Worm (Caenorhabditis elegans) whole organism, L4 larva: ENCODE data around the gene rol-8.

Experiments
- Y75B8A.6 ChIP-seq: fragments of 200-800 bp; sonication (Bioruptor generic); IDR thresholded peaks from 2 replicates; pipeline ENCODE4 v1.3.6; 2022; ENCODE audit warnings: missing genetic modification reagents, missing genetic modification characterization, missing compliant biosample characterization
- ces-1 ChIP-seq: fragments of 150-350 bp; sonication (generic microtip); optimal IDR thresholded peaks from 4 replicates; lab custom pipeline; 2014; ENCODE audit warnings: missing biosample characterization, missing genetic modification reagents, missing genetic modification characterization
- daf-8 ChIP-seq: fragments of 200-800 bp; sonication (Bioruptor generic); IDR thresholded peaks from 2 replicates; pipeline ENCODE4 v1.3.6; 2022; ENCODE audit warnings: missing genetic modification characterization, missing compliant biosample characterization
- duxl-1 ChIP-seq: sonication (generic microtip); optimal IDR thresholded peaks from 2 replicates; lab custom pipeline; 2016; ENCODE audit warnings: mild to moderate bottlenecking, missing genetic modification characterization, moderate library complexity, missing compliant biosample characterization; ENCODE audit not compliant: poor library complexity
- egl-43 ChIP-seq: fragments of 200-800 bp; sonication (Bioruptor generic); IDR thresholded peaks from 2 replicates; pipeline ENCODE4 v1.3.6; 2022; ENCODE audit warnings: missing genetic modification reagents, missing genetic modification characterization, missing compliant biosample characterization
- fkh-10 ChIP-seq: fragments of 150-350 bp; optimal IDR thresholded peaks from 2 replicates; lab custom pipeline; 2014; ENCODE audit warnings: missing biosample characterization, missing genetic modification reagents, missing genetic modification characterization
- fos-1 ChIP-seq: fragments of 150-350 bp; optimal IDR thresholded peaks from 2 replicates; lab custom pipeline; 2014; ENCODE audit warnings: missing biosample characterization, missing genetic modification characterization
- hlh-30 ChIP-seq: sonication (generic microtip); optimal IDR thresholded peaks from 2 replicates; lab custom pipeline; 2017; ENCODE audit warnings: antibody characterized with exemption, mild to moderate bottlenecking, missing genetic modification characterization, missing compliant biosample characterization; ENCODE audit not compliant: insufficient read depth
- jun-1 ChIP-seq: fragments of 150-350 bp; optimal IDR thresholded peaks from 2 replicates; lab custom pipeline; 2014; ENCODE audit warnings: missing biosample characterization, missing genetic modification reagents, missing genetic modification characterization
- pqm-1 ChIP-seq: sonication (generic microtip); optimal IDR thresholded peaks from 2 replicates; lab custom pipeline; 2017; ENCODE audit warnings: missing biosample characterization, missing genetic modification characterization
- spr-3 ChIP-seq: fragments of 200-800 bp; sonication (Bioruptor generic); optimal IDR thresholded peaks from 2 replicates; lab custom pipeline; 2018; ENCODE audit warnings: mild to moderate bottlenecking, missing genetic modification characterization, missing compliant biosample characterization
- unc-62 ChIP-seq, 3 experiments: fragments of 150-350 bp in 1 of 3; sonication (generic microtip); optimal IDR thresholded peaks in 2 of 3; peaks in 1 of 3; 1 replicate in 1 of 3; 2 replicates in 2 of 3; lab custom pipeline; 2014 to 2017; ENCODE audit warnings: missing biosample characterization in 3 of 3, missing genetic modification characterization in 3 of 3, missing genetic modification reagents in 3 of 3, missing genotype in 1 of 3
- ztf-7 ChIP-seq: fragments of 150-350 bp; optimal IDR thresholded peaks from 2 replicates; lab custom pipeline; 2014; ENCODE audit warnings: missing biosample characterization, missing genetic modification characterization

The rol-8 gene

ce11 chrII:7593227-7593626, 49.3 kb downstream of the rol-8 start (continued):
- TF ChIP-seq egl-43 (GFP tag; lab: Robert Waterston, UW), result 0 out of 2 replicates have a peak, but pooled peaks have one; percentile 43

ce11 chrII:7594262-7594661, 50.4 kb downstream of the rol-8 start:
- TF ChIP-seq fkh-10, result peak; percentile 61
- no peak for TF ChIP-seq Y75B8A.6 (GFP tag; lab: Robert Waterston, UW)
- TF ChIP-seq spr-3 (GFP tag; lab: Kevin White, UChicago), result no peak
- no peak for TF ChIP-seq daf-8 (GFP tag; lab: Robert Waterston, UW)
- peak; percentile 67 for TF ChIP-seq ces-1
- TF ChIP-seq pqm-1, result no peak
- TF ChIP-seq, all 104 proteins: peak for 2

ce11 chrII:7594812-7595211, 50.9 kb downstream of the rol-8 start, which contains the start of gene syd-1:
syd-1 (minus strand) TSS chrII:7594912.
- TF ChIP-seq fos-1 (tag; lab: Kevin White, UChicago) (no peak), ztf-7 (tag; lab: Kevin White, UChicago) (no peak), fkh-10 (no peak), jun-1 (tag; lab: Kevin White, UChicago) (no peak), duxl-1 (tag; lab: Kevin White, UChicago) (no peak), unc-62 (GFP tag; optimal IDR thresholded peaks at IDR 0.05 in 1 of 2; lab: Kevin White, UChicago) (no peak), unc-62 (tag; optimal IDR thresholded peaks at IDR 0.05; lab: Kevin White, UChicago) (no peak), hlh-30 (no peak)
